Worm (Caenorhabditis elegans): ENCODE data around the gene F32F2.4.

F32F2.4 gene

DNA sequence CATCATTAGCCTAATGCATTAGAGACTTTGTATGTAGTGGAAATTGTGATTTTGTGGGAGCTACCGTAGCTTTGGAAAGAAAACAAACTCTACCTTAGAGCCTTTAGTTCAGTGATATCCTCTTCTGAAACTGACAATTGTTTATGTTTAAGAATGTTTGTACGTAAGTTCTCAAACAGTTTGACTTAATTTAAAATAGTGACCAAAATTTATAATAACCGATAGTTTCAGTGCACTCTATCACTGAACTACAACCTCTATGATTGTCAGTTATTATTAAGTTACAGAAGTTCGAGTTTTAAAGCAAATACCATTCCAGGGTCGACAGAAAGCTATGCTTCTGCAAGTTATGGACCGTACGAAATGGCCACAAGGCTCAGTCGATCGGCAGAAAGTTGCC, 32.6 kb downstream of the F32F2.4 start, which contains the start of gene C50B6.1:
Gene C50B6.1, plus strand, starts transcription at position 301 of the 400 bp plus-strand sequence.
- TF ChIP-seq skn-1 (tag; optimal IDR thresholded peaks at IDR 0.05): no peak
- TF ChIP-seq sma-9 (GFP tag; optimal IDR thresholded peaks at IDR 0.05): no peak
- no peak for TF ChIP-seq sma-9 (tag; optimal IDR thresholded peaks at IDR 0.05)
- TF ChIP-seq lin-11 (tag; optimal IDR thresholded peaks at IDR 0.05): no peak
- TF ChIP-seq egl-27 (tag; optimal IDR thresholded peaks at IDR 0.05): no peak
- TF ChIP-seq nhr-129 (tag; optimal IDR thresholded peaks at IDR 0.05): no peak
- no peak for TF ChIP-seq unc-39 (tag; optimal IDR thresholded peaks at IDR 0.05)
- TF ChIP-seq unc-62 (GFP tag; optimal IDR thresholded peaks at IDR 0.05): no peak
- TF ChIP-seq ztf-4 (tag; optimal IDR thresholded peaks at IDR 0.05): no peak
- TF ChIP-seq lin-13 (GFP tag; optimal IDR thresholded peaks at IDR 0.05): no peak
- TF ChIP-seq lsy-2 (tag; optimal IDR thresholded peaks at IDR 0.05): no peak
- TF ChIP-seq lin-39 (tag; optimal IDR thresholded peaks at IDR 0.05): no peak
- no peak for TF ChIP-seq nhr-10 (tag; optimal IDR thresholded peaks at IDR 0.05)

ce11 chrV:13309806-13310205, 33.7 kb downstream of the F32F2.4 start:
- no peak for TF ChIP-seq sma-9 (GFP tag; optimal IDR thresholded peaks at IDR 0.05)
- TF ChIP-seq sma-9 (tag; optimal IDR thresholded peaks at IDR 0.05): no peak

DNA sequence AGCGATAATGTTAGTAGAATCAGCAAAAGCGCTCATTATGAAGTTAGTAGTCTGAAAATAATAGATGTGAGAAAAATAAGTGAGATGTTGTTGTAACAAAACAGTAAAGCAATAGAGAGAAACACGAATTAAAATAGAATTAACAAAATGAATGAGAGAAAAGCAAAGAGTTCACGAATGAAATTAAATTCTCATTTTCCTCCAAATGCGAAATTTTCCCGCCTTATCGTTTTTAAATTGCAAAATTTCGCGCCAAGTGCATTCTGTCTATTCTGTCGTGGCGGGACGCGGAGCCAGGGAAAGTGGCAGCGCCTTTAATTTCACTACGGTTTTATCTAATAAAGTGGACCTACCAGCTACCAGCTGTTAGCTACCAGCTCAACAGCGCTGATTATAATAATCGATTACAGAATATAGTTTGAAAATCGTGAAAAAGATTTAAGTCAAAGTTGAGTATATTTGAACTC, 36.2 kb downstream of the F32F2.4 start, which contains the start of gene nasp-2:
Gene nasp-2, minus strand, starts transcription at position 51 of the 467 bp plus-strand sequence.
- TF ChIP-seq ama-1 (optimal IDR thresholded peaks at IDR 0.05) (no peak), nhr-6 (tag; optimal IDR thresholded peaks at IDR 0.05) (no peak), gmeb-1 (tag; optimal IDR thresholded peaks at IDR 0.05) (peak; percentile 57)

ce11 chrV:13313045-13313623, 37.1 kb downstream of the F32F2.4 start, which contains the start of gene C50B6.3:
Gene C50B6.3, plus strand, starts transcription at chrV:13313573.
- no peak for TF ChIP-seq elt-1 (tag; optimal IDR thresholded peaks at IDR 0.05)
- no peak for TF ChIP-seq Y55F3AM.14 (GFP tag; optimal IDR thresholded peaks at IDR 0.05)
- TF ChIP-seq R02D3.7 (tag; optimal IDR thresholded peaks at IDR 0.05): peak; percentile 14
- TF ChIP-seq sem-4 (tag; optimal IDR thresholded peaks at IDR 0.05): peak; percentile 79
- peak; percentile 37 for TF ChIP-seq blmp-1 (tag; optimal IDR thresholded peaks at IDR 0.05; ENCODE audit: insufficient read depth)
- TF ChIP-seq lin-11 (tag; optimal IDR thresholded peaks at IDR 0.05): peak; percentile 55
- peak; percentile 21 for TF ChIP-seq egl-27 (tag; optimal IDR thresholded peaks at IDR 0.05)
- TF ChIP-seq nhr-25 (tag; optimal IDR thresholded peaks at IDR 0.05): no peak
- peak; percentile 47 for TF ChIP-seq ztf-4 (tag; optimal IDR thresholded peaks at IDR 0.05)
- no peak for TF ChIP-seq nhr-77 (tag; optimal IDR thresholded peaks at IDR 0.05)
- TF ChIP-seq ztf-1 (GFP tag; conservative IDR thresholded peaks at IDR 0.05): no peak
- TF ChIP-seq nhr-11 (tag; optimal IDR thresholded peaks at IDR 0.05): no peak
- TF ChIP-seq ztf-11 (tag; optimal IDR thresholded peaks at IDR 0.05): no peak
- peak; percentile 51 for TF ChIP-seq mab-5 (tag; optimal IDR thresholded peaks at IDR 0.05)
- TF ChIP-seq C34F6.9 (tag; optimal IDR thresholded peaks at IDR 0.05): peak; percentile 86
- peak; percentile 58 for TF ChIP-seq nhr-21 (tag; optimal IDR thresholded peaks at IDR 0.05)
- peak; percentile 65 for TF ChIP-seq ceh-16 (tag; optimal IDR thresholded peaks at IDR 0.05)
- peak; percentile 73 for TF ChIP-seq lin-13 (GFP tag; optimal IDR thresholded peaks at IDR 0.05)
- TF ChIP-seq mdl-1 (tag; optimal IDR thresholded peaks at IDR 0.05): no peak
- no peak for TF ChIP-seq zag-1 (tag; optimal IDR thresholded peaks at IDR 0.05)
- peak; percentile 76 for TF ChIP-seq crh-2 (tag; optimal IDR thresholded peaks at IDR 0.05)
- no peak for TF ChIP-seq nhr-129 (tag; optimal IDR thresholded peaks at IDR 0.05)
- peak; percentile 97 for TF ChIP-seq sma-9 (GFP tag; optimal IDR thresholded peaks at IDR 0.05)
- TF ChIP-seq sma-9 (tag; optimal IDR thresholded peaks at IDR 0.05): no peak
- TF ChIP-seq nhr-10 (tag; optimal IDR thresholded peaks at IDR 0.05): no peak
- peak; percentile 53 for TF ChIP-seq fos-1 (tag; optimal IDR thresholded peaks at IDR 0.05)
- no peak for TF ChIP-seq unc-62 (GFP tag; optimal IDR thresholded peaks at IDR 0.05)
- TF ChIP-seq elt-3 (tag; optimal IDR thresholded peaks at IDR 0.05): no peak
- TF ChIP-seq peb-1 (tag; optimal IDR thresholded peaks at IDR 0.05): no peak
- TF ChIP-seq alr-1 (tag; optimal IDR thresholded peaks at IDR 0.05): no peak
- no peak for TF ChIP-seq ceh-82 (tag; optimal IDR thresholded peaks at IDR 0.05)
- peak; percentile 80 for TF ChIP-seq F13H6.1 (tag; optimal IDR thresholded peaks at IDR 0.05)
- TF ChIP-seq gmeb-1 (tag; optimal IDR thresholded peaks at IDR 0.05): peak; percentile 85
- no peak for TF ChIP-seq aly-2 (tag; optimal IDR thresholded peaks at IDR 0.05)
- TF ChIP-seq sma-3 (GFP tag; optimal IDR thresholded peaks at IDR 0.05): peak; percentile 93
- peak; percentile 77 for TF ChIP-seq snpc-4 (tag; optimal IDR thresholded peaks at IDR 0.05)
- TF ChIP-seq ama-1 (optimal IDR thresholded peaks at IDR 0.05): no peak
- peak; percentile 80 to 92 for TF ChIP-seq lsy-2 (tag; optimal IDR thresholded peaks at IDR 0.05)

All from whole organism, L2 larva.